Worm (Caenorhabditis elegans) whole organism, L2 larva: ENCODE results near the gene F42C5.3.

ENCODE experiments used
- R02D3.7 ChIP-seq: fragments of 150-350 bp; optimal IDR thresholded peaks from 2 replicates; lab custom pipeline; 2014; ENCODE audit warnings: missing biosample characterization, missing genetic modification characterization
- blmp-1 ChIP-seq: sonication (generic microtip); optimal IDR thresholded peaks from 2 replicates; lab custom pipeline; 2017; ENCODE audit warnings: missing genetic modification characterization, mild to moderate bottlenecking, missing compliant biosample characterization, antibody characterized with exemption, moderate library complexity; ENCODE audit not compliant: insufficient read depth
- ceh-82 ChIP-seq: fragments of 150-350 bp; optimal IDR thresholded peaks from 2 replicates; lab custom pipeline; 2014; ENCODE audit warnings: missing biosample characterization, missing genetic modification characterization
- elt-1 ChIP-seq: fragments of 150-350 bp; optimal IDR thresholded peaks from 2 replicates; lab custom pipeline; 2014; ENCODE audit warnings: missing biosample characterization, missing genetic modification characterization
- nhr-11 ChIP-seq: fragments of 150-350 bp; optimal IDR thresholded peaks from 2 replicates; lab custom pipeline; 2014; ENCODE audit warnings: missing biosample characterization, missing genetic modification characterization
- nhr-237 ChIP-seq: fragments of 150-350 bp; optimal IDR thresholded peaks from 2 replicates; lab custom pipeline; 2014; ENCODE audit warnings: missing biosample characterization, missing genetic modification characterization
- nhr-77 ChIP-seq: fragments of 150-350 bp; optimal IDR thresholded peaks from 2 replicates; lab custom pipeline; 2014; ENCODE audit warnings: missing biosample characterization, missing genetic modification characterization
- skn-1 ChIP-seq: sonication (generic microtip); optimal IDR thresholded peaks from 2 replicates; lab custom pipeline; 2017; ENCODE audit warnings: missing biosample characterization, missing genetic modification characterization
- unc-55 ChIP-seq: fragments of 150-350 bp; sonication (generic microtip); optimal IDR thresholded peaks from 3 replicates; lab custom pipeline; 2014; ENCODE audit warnings: missing biosample characterization, missing genetic modification reagents, missing genetic modification characterization
- ztf-11 ChIP-seq: sonication (generic microtip); optimal IDR thresholded peaks from 2 replicates; lab custom pipeline; 2017; ENCODE audit warnings: missing biosample characterization, missing genetic modification characterization

- no peak for TF ChIP-seq blmp-1
- no peak for TF ChIP-seq R02D3.7 (tag; lab: Kevin White, UChicago)
- TF ChIP-seq ceh-82 (tag; lab: Kevin White, UChicago) = no peak
- TF ChIP-seq nhr-77 (tag; lab: Kevin White, UChicago) = no peak
- no peak for TF ChIP-seq skn-1 (tag; lab: Kevin White, UChicago)
- no peak for TF ChIP-seq unc-55 (GFP tag; lab: Kevin White, UChicago)
- TF ChIP-seq nhr-11 (tag; lab: Kevin White, UChicago) = no peak
- TF ChIP-seq nhr-237 = no peak
- TF ChIP-seq elt-1 (tag; lab: Kevin White, UChicago) = no peak
- no peak for TF ChIP-seq ztf-11 (tag; lab: Kevin White, UChicago)
Measured at ce11 chrIV:7310410-7310809, 23.0 kb upstream of the F42C5.3 start, which contains the start of gene grl-4.
